Worm (Caenorhabditis elegans) whole organism, late embryonic: ENCODE data around the gene sre-19.

Source experiments
- C08G9.2 ChIP-seq: sonication (generic microtip); optimal IDR thresholded peaks from 2 replicates; lab custom pipeline; 2016; ENCODE audit warnings: mild to moderate bottlenecking, missing genetic modification characterization, moderate library complexity, missing compliant biosample characterization
- C38D4.7 ChIP-seq: fragments of 200-800 bp; sonication (Bioruptor generic); optimal IDR thresholded peaks from 2 replicates; lab custom pipeline; 2018; ENCODE audit warnings: mild to moderate bottlenecking, missing genetic modification characterization, moderate library complexity, missing compliant biosample characterization
- F13H6.1 ChIP-seq: sonication (generic microtip); optimal IDR thresholded peaks from 2 replicates; lab custom pipeline; 2016; ENCODE audit warnings: missing genetic modification characterization, missing compliant biosample characterization
- K09A11.1 ChIP-seq: sonication (generic microtip); optimal IDR thresholded peaks from 2 replicates; lab custom pipeline; 2017; ENCODE audit warnings: antibody characterized with exemption, mild to moderate bottlenecking, missing genetic modification characterization, missing compliant biosample characterization; ENCODE audit not compliant: insufficient read depth
- ahr-1 ChIP-seq: sonication (generic microtip); optimal IDR thresholded peaks from 2 replicates; lab custom pipeline; 2016; ENCODE audit warnings: missing genetic modification characterization, missing compliant biosample characterization
- ama-1 ChIP-seq: fragments of 150-350 bp; optimal IDR thresholded peaks from 2 replicates; lab custom pipeline; 2014
- ceh-14 ChIP-seq: sonication (generic microtip); optimal IDR thresholded peaks from 2 replicates; lab custom pipeline; 2016; ENCODE audit warnings: missing genotype, missing genetic modification characterization, missing compliant biosample characterization
- ceh-2 ChIP-seq: sonication (generic microtip); optimal IDR thresholded peaks from 2 replicates; lab custom pipeline; 2016; ENCODE audit warnings: missing genotype, missing genetic modification characterization, missing compliant biosample characterization
- ceh-22 ChIP-seq: sonication (generic microtip); optimal IDR thresholded peaks from 2 replicates; lab custom pipeline; 2017; ENCODE audit warnings: missing biosample characterization, missing genetic modification characterization
- ceh-24 ChIP-seq: sonication (generic microtip); optimal IDR thresholded peaks from 2 replicates; lab custom pipeline; 2016; ENCODE audit warnings: mild to moderate bottlenecking, missing genetic modification characterization, missing compliant biosample characterization
- ceh-30 ChIP-seq: fragments of 150-350 bp; optimal IDR thresholded peaks from 2 replicates; lab custom pipeline; 2014; ENCODE audit warnings: missing biosample characterization, missing genetic modification characterization
- ceh-31 ChIP-seq: sonication (generic microtip); optimal IDR thresholded peaks from 2 replicates; lab custom pipeline; 2016; ENCODE audit warnings: missing genetic modification characterization, missing compliant biosample characterization
- ceh-45 ChIP-seq: fragments of 200-800 bp; sonication (Bioruptor generic); IDR thresholded peaks from 2 replicates; pipeline ENCODE4 v1.3.6; 2022; ENCODE audit warnings: missing genetic modification reagents, missing genetic modification characterization, missing compliant biosample characterization
- ceh-6 ChIP-seq: fragments of 200-800 bp; sonication (Bioruptor generic); optimal IDR thresholded peaks from 2 replicates; lab custom pipeline; 2018; ENCODE audit warnings: mild to moderate bottlenecking, missing genetic modification characterization, missing compliant biosample characterization
- dmd-4 ChIP-seq: sonication (generic microtip); optimal IDR thresholded peaks from 2 replicates; lab custom pipeline; 2016; ENCODE audit warnings: borderline replicate concordance, missing genetic modification characterization, missing compliant biosample characterization
- dve-1 ChIP-seq: sonication (generic microtip); optimal IDR thresholded peaks from 2 replicates; lab custom pipeline; 2017; ENCODE audit warnings: antibody characterized with exemption, mild to moderate bottlenecking, missing genetic modification characterization, missing compliant biosample characterization
- elt-2 ChIP-seq: sonication (generic microtip); optimal IDR thresholded peaks from 2 replicates; lab custom pipeline; 2016; ENCODE audit warnings: missing genetic modification reagents, missing genetic modification characterization, missing compliant biosample characterization
- elt-4 ChIP-seq: sonication (generic microtip); optimal IDR thresholded peaks from 2 replicates; lab custom pipeline; 2016; ENCODE audit warnings: missing genetic modification characterization, missing compliant biosample characterization
- eyg-1 ChIP-seq: sonication (generic microtip); optimal IDR thresholded peaks from 2 replicates; lab custom pipeline; 2016; ENCODE audit warnings: missing genotype, missing genetic modification characterization, missing compliant biosample characterization
- fkh-10 ChIP-seq: fragments of 150-350 bp; optimal IDR thresholded peaks from 2 replicates; lab custom pipeline; 2014; ENCODE audit warnings: missing biosample characterization, missing genetic modification reagents, missing genetic modification characterization
- fkh-6 ChIP-seq: sonication (generic microtip); optimal IDR thresholded peaks from 2 replicates; lab custom pipeline; 2016; ENCODE audit warnings: missing genetic modification characterization, missing compliant biosample characterization
- hlh-13 ChIP-seq: fragments of 200-800 bp; sonication (Bioruptor generic); optimal IDR thresholded peaks from 2 replicates; lab custom pipeline; 2018; ENCODE audit warnings: mild to moderate bottlenecking, missing genetic modification characterization, missing compliant biosample characterization
- hlh-15 ChIP-seq: sonication (generic microtip); optimal IDR thresholded peaks from 2 replicates; lab custom pipeline; 2016; ENCODE audit warnings: missing genetic modification characterization, missing compliant biosample characterization
- hlh-30 ChIP-seq: sonication (generic microtip); optimal IDR thresholded peaks from 2 replicates; lab custom pipeline; 2017; ENCODE audit warnings: antibody characterized with exemption, missing genetic modification characterization, missing compliant biosample characterization; ENCODE audit not compliant: insufficient read depth
- hlh-8 ChIP-seq: sonication (generic microtip); optimal IDR thresholded peaks from 2 replicates; lab custom pipeline; 2016; ENCODE audit warnings: missing genotype, missing genetic modification characterization, missing compliant biosample characterization
- lin-11 ChIP-seq: fragments of 200-800 bp; sonication (Bioruptor generic); optimal IDR thresholded peaks from 2 replicates; lab custom pipeline; 2018; ENCODE audit warnings: mild to moderate bottlenecking, missing genetic modification characterization, missing compliant biosample characterization
- madf-2 ChIP-seq: sonication (generic microtip); optimal IDR thresholded peaks from 2 replicates; lab custom pipeline; 2017; ENCODE audit warnings: missing genetic modification characterization, missing compliant biosample characterization
- mec-3 ChIP-seq: sonication (generic microtip); optimal IDR thresholded peaks from 2 replicates; lab custom pipeline; 2016; ENCODE audit warnings: borderline replicate concordance, missing genetic modification characterization, missing compliant biosample characterization
- nhr-11 ChIP-seq: fragments of 150-350 bp; optimal IDR thresholded peaks from 2 replicates; lab custom pipeline; 2014; ENCODE audit warnings: missing biosample characterization, missing genetic modification characterization
- nhr-232 ChIP-seq: sonication (generic microtip); optimal IDR thresholded peaks from 2 replicates; lab custom pipeline; 2016; ENCODE audit warnings: missing genetic modification characterization, missing compliant biosample characterization
- pag-3 ChIP-seq: sonication (generic microtip); optimal IDR thresholded peaks from 2 replicates; lab custom pipeline; 2016; ENCODE audit warnings: missing compliant biosample characterization, missing genetic modification characterization, borderline replicate concordance
- pax-1 ChIP-seq: fragments of 150-350 bp; optimal IDR thresholded peaks from 2 replicates; lab custom pipeline; 2014; ENCODE audit warnings: missing biosample characterization, missing genetic modification characterization
- pha-2 ChIP-seq: sonication (generic microtip); optimal IDR thresholded peaks from 2 replicates; lab custom pipeline; 2017; ENCODE audit warnings: mild to moderate bottlenecking, missing genetic modification characterization, missing compliant biosample characterization
- pqm-1 ChIP-seq: sonication (generic microtip); optimal IDR thresholded peaks from 2 replicates; lab custom pipeline; 2016; ENCODE audit warnings: missing genetic modification characterization, missing compliant biosample characterization
- pros-1 ChIP-seq: fragments of 150-350 bp; optimal IDR thresholded peaks from 2 replicates; lab custom pipeline; 2014; ENCODE audit warnings: missing biosample characterization, missing genetic modification reagents, missing genetic modification characterization
- ref-2 ChIP-seq: sonication (generic microtip); optimal IDR thresholded peaks from 2 replicates; lab custom pipeline; 2016; ENCODE audit warnings: missing genetic modification characterization, missing compliant biosample characterization
- rnt-1 ChIP-seq: sonication (generic microtip); optimal IDR thresholded peaks from 2 replicates; lab custom pipeline; 2016; ENCODE audit warnings: missing genetic modification characterization, missing compliant biosample characterization
- sox-4 ChIP-seq: sonication (generic microtip); optimal IDR thresholded peaks from 2 replicates; lab custom pipeline; 2017; ENCODE audit warnings: mild to moderate bottlenecking, missing genetic modification characterization, inconsistent platforms, missing compliant biosample characterization
- syd-9 ChIP-seq: sonication (generic microtip); optimal IDR thresholded peaks from 2 replicates; lab custom pipeline; 2016; ENCODE audit warnings: mild to moderate bottlenecking, missing genetic modification characterization, moderate library complexity, missing compliant biosample characterization
- ttx-3 ChIP-seq: sonication (generic microtip); optimal IDR thresholded peaks from 2 replicates; lab custom pipeline; 2016; ENCODE audit warnings: missing genetic modification reagents, missing genetic modification characterization, missing compliant biosample characterization
- unc-86 ChIP-seq: sonication (generic microtip); optimal IDR thresholded peaks from 2 replicates; lab custom pipeline; 2016; ENCODE audit warnings: missing genetic modification characterization, missing compliant biosample characterization
- ztf-16 ChIP-seq: sonication (generic microtip); optimal IDR thresholded peaks from 2 replicates; lab custom pipeline; 2017; ENCODE audit warnings: missing genetic modification characterization, missing compliant biosample characterization

The sre-19 gene

ce11 chrIV:12279340-12279739 lies 40.6 kb upstream of the sre-19 start, which contains the start of gene ltah-1.1:
Gene ltah-1.1, plus strand, starts transcription at chrIV:12279622.
- no peak for TF ChIP-seq ttx-3
- TF ChIP-seq elt-2 (tag; lab: Kevin White, UChicago), result peak; percentile 16
- no peak for TF ChIP-seq ceh-24

ce11 chrIV:12278507-12278906 lies 39.8 kb upstream of the sre-19 start, which contains the start of the genes tag-335 and vkmt-1:
Gene tag-335, minus strand, starts transcription at chrIV:12278594.
Gene vkmt-1, plus strand, starts transcription at chrIV:12278725.
- TF ChIP-seq mec-3 (tag; lab: Kevin White, UChicago) (no peak), ceh-24 (no peak), ceh-14 (no peak), elt-2 (tag; lab: Kevin White, UChicago) (no peak), pax-1 (no peak), hlh-15 (tag; lab: Kevin White, UChicago) (no peak), pha-2 (tag; lab: Kevin White, UChicago) (no peak), ceh-22 (tag; lab: Kevin White, UChicago) (no peak), lin-11 (tag; lab: Kevin White, UChicago) (no peak), ref-2 (tag; lab: Kevin White, UChicago) (no peak), unc-86 (tag; lab: Kevin White, UChicago) (no peak), C38D4.7 (no peak), nhr-11 (tag; lab: Kevin White, UChicago) (no peak), fkh-10 (no peak), F13H6.1 (tag; lab: Kevin White, UChicago) (no peak)

ce11 chrIV:12275892-12276291 lies 37.1 kb upstream of the sre-19 start, which contains the start of gene vps-8:
Gene vps-8, minus strand, starts transcription at chrIV:12275992.
- TF ChIP-seq dve-1, result no peak
- no peak for TF ChIP-seq K09A11.1 (tag; lab: Kevin White, UChicago)
- no peak for TF ChIP-seq ztf-16 (tag; lab: Kevin White, UChicago)
- no peak for TF ChIP-seq hlh-8 (tag; lab: Kevin White, UChicago)
- no peak for TF ChIP-seq ama-1
- no peak for TF ChIP-seq pros-1 (tag; lab: Kevin White, UChicago)
- no peak for TF ChIP-seq rnt-1 (tag; lab: Kevin White, UChicago)
- no peak for TF ChIP-seq madf-2
- no peak for TF ChIP-seq hlh-13
- TF ChIP-seq dmd-4 (tag; lab: Kevin White, UChicago), result no peak
- TF ChIP-seq nhr-11 (tag; lab: Kevin White, UChicago), result no peak
- no peak for TF ChIP-seq ceh-30 (tag; lab: Kevin White, UChicago)
- TF ChIP-seq sox-4, result no peak
- TF ChIP-seq elt-4 (tag; lab: Kevin White, UChicago), result no peak
- TF ChIP-seq syd-9 (tag; lab: Kevin White, UChicago), result no peak
- TF ChIP-seq C08G9.2 (tag; lab: Kevin White, UChicago), result no peak
- no peak for TF ChIP-seq pha-2 (tag; lab: Kevin White, UChicago)

ce11 chrIV:12274365-12274764 lies 35.6 kb upstream of the sre-19 start:
- no peak for TF ChIP-seq ahr-1 (tag; lab: Kevin White, UChicago)
- TF ChIP-seq eyg-1 (tag; lab: Kevin White, UChicago), result no peak
- TF ChIP-seq nhr-232 (tag; lab: Kevin White, UChicago), result no peak
- TF ChIP-seq ceh-2 (tag; lab: Kevin White, UChicago), result no peak
- TF ChIP-seq ceh-30 (tag; lab: Kevin White, UChicago), result no peak
- TF ChIP-seq lin-11 (tag; lab: Kevin White, UChicago), result no peak
- no peak for TF ChIP-seq ceh-31
- no peak for TF ChIP-seq ref-2 (tag; lab: Kevin White, UChicago)
- no peak for TF ChIP-seq elt-2 (tag; lab: Kevin White, UChicago)
- TF ChIP-seq hlh-30, result no peak
- TF ChIP-seq pqm-1 (tag; lab: Kevin White, UChicago), result no peak
- TF ChIP-seq ceh-24, result no peak
- no peak for TF ChIP-seq ceh-14
- no peak for TF ChIP-seq ceh-6 (GFP tag; lab: Kevin White, UChicago)
- no peak for TF ChIP-seq fkh-6 (tag; lab: Kevin White, UChicago)
- TF ChIP-seq ceh-45 (GFP tag; lab: Robert Waterston, UW), result no peak
- TF ChIP-seq pag-3 (tag; lab: Kevin White, UChicago), result no peak
